Worm (Caenorhabditis elegans) whole organism, L2 larva: ENCODE results near the gene C03H5.4.

Source experiments
- F13H6.1 ChIP-seq: sonication (generic microtip); optimal IDR thresholded peaks from 2 replicates; lab custom pipeline; 2016; ENCODE audit warnings: missing genetic modification characterization, missing compliant biosample characterization
- aly-2 ChIP-seq: fragments of 150-350 bp; optimal IDR thresholded peaks from 2 replicates; lab custom pipeline; 2014; ENCODE audit warnings: missing biosample characterization, missing genetic modification characterization
- mbf-1 ChIP-seq: sonication (generic microtip); optimal IDR thresholded peaks from 2 replicates; lab custom pipeline; 2017; ENCODE audit warnings: missing biosample characterization, missing genetic modification characterization
- nhr-129 ChIP-seq: fragments of 150-350 bp; optimal IDR thresholded peaks from 2 replicates; lab custom pipeline; 2014; ENCODE audit warnings: missing biosample characterization, missing genetic modification characterization
- nhr-25 ChIP-seq: fragments of 150-350 bp; sonication (generic microtip); optimal IDR thresholded peaks from 3 replicates; lab custom pipeline; 2014; ENCODE audit warnings: missing biosample characterization, missing genetic modification characterization
- skn-1 ChIP-seq: sonication (generic microtip); optimal IDR thresholded peaks from 2 replicates; lab custom pipeline; 2017; ENCODE audit warnings: missing biosample characterization, missing genetic modification characterization
- sma-3 ChIP-seq: sonication (generic microtip); optimal IDR thresholded peaks from 2 replicates; lab custom pipeline; 2016; ENCODE audit warnings: missing genetic modification reagents, missing genetic modification characterization, missing compliant biosample characterization
- unc-39 ChIP-seq: fragments of 150-350 bp; optimal IDR thresholded peaks from 2 replicates; lab custom pipeline; 2014; ENCODE audit warnings: missing biosample characterization, missing genetic modification characterization
- unc-62 ChIP-seq: fragments of 150-350 bp; optimal IDR thresholded peaks from 2 replicates; lab custom pipeline; 2014; ENCODE audit warnings: missing biosample characterization, missing genetic modification reagents, missing genetic modification characterization

C03H5.4 gene

DNA sequence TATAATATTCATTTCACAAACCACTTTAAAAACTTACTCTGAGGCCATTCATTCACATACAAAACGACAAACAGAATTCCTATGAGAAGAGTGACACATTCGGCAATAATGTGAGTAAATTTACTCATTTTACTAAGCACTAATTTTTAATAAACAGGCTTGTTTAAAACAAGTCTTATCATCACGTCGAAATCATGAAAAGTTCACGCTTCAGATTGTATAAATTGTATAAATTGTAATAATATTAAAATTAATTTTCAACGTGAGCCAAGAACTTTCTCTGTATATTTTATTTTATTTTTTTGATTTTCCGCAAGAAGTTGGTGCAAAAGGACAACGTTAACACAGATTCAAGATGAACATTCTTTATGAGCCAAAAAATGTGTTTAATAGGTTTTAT is 43.7 kb downstream of the C03H5.4 start, which contains the start of gene C24H12.6:
Gene C24H12.6 (minus strand): TSS at position 101 of the 400 bp plus-strand sequence.
- TF ChIP-seq aly-2 (tag; lab: Kevin White, UChicago), result no peak
- no peak for TF ChIP-seq skn-1 (tag; lab: Kevin White, UChicago)
- TF ChIP-seq sma-3 (GFP tag; lab: Kevin White, UChicago), result no peak
- TF ChIP-seq nhr-25 (tag; lab: Kevin White, UChicago), result no peak
- TF ChIP-seq unc-62 (GFP tag; lab: Kevin White, UChicago), result no peak
- TF ChIP-seq F13H6.1 (tag; lab: Kevin White, UChicago), result no peak

DNA sequence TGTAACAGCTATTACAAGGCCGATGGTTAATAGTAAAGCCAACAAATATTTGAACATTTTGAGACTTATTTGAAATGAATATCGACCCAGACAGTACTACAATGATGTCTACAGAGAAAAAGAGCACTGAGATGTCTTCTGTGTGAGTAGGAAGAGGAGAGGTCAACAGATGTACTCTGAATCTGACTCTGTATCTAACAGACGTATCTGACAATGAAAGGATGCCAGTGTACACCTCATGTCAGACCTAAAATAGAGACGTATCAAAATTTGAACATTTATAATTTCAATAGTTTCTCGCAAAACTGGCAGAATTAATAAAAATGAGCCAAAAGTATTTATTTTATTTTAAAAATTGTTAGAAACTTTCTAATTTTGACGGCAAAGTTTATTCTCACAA is 48.0 kb downstream of the C03H5.4 start, which contains the start of gene C24H12.8:
Gene C24H12.8 (minus strand): TSS at position 101 of the 400 bp plus-strand sequence.
- TF ChIP-seq F13H6.1 (tag; lab: Kevin White, UChicago), result no peak
- TF ChIP-seq mbf-1 (tag; lab: Kevin White, UChicago), result no peak
- TF ChIP-seq nhr-129 (tag; lab: Kevin White, UChicago), result no peak
- no peak for TF ChIP-seq unc-39 (tag; lab: Kevin White, UChicago)
